Worm (Caenorhabditis elegans) whole organism, early embryonic: ENCODE data around the gene chtb-3.

Experiments
- B0310.2 ChIP-seq: sonication (generic microtip); optimal IDR thresholded peaks from 2 replicates; lab custom pipeline; 2016; ENCODE audit warnings: mild to moderate bottlenecking, missing genetic modification characterization, missing compliant biosample characterization
- F13C5.2 ChIP-seq: sonication (generic microtip); optimal IDR thresholded peaks from 2 replicates; lab custom pipeline; 2017; ENCODE audit warnings: mild to moderate bottlenecking, missing genetic modification characterization, inconsistent platforms, missing compliant biosample characterization
- ama-1 ChIP-seq: fragments of 150-350 bp; optimal IDR thresholded peaks from 2 replicates; lab custom pipeline; 2014
- ceh-13 ChIP-seq: fragments of 200-800 bp; sonication (Bioruptor generic); optimal IDR thresholded peaks from 2 replicates; lab custom pipeline; 2018; ENCODE audit warnings: mild to moderate bottlenecking, missing genetic modification characterization, missing compliant biosample characterization
- ceh-36 ChIP-seq: sonication (generic microtip); optimal IDR thresholded peaks from 2 replicates; lab custom pipeline; 2016; ENCODE audit warnings: missing genetic modification characterization, inconsistent platforms, missing compliant biosample characterization
- ets-7 ChIP-seq: sonication (generic microtip); optimal IDR thresholded peaks from 2 replicates; lab custom pipeline; 2016; ENCODE audit warnings: missing genotype, missing genetic modification characterization, missing compliant biosample characterization
- flt-1 ChIP-seq: fragments of 200-800 bp; sonication (Bioruptor generic); IDR thresholded peaks from 2 replicates; pipeline ENCODE4 v1.3.6; 2022; ENCODE audit warnings: missing genetic modification characterization, missing compliant biosample characterization
- hmbx-1 ChIP-seq: sonication (generic microtip); optimal IDR thresholded peaks from 2 replicates; lab custom pipeline; 2016; ENCODE audit warnings: mild to moderate bottlenecking, missing genetic modification characterization, missing compliant biosample characterization
- hmg-4 ChIP-seq: fragments of 200-800 bp; sonication (Bioruptor generic); optimal IDR thresholded peaks from 2 replicates; lab custom pipeline; 2018; ENCODE audit warnings: mild to moderate bottlenecking, missing genetic modification characterization, missing compliant biosample characterization
- hnd-1 ChIP-seq: sonication (generic microtip); optimal IDR thresholded peaks from 2 replicates; lab custom pipeline; 2016; ENCODE audit warnings: missing genetic modification characterization, missing compliant biosample characterization
- pes-1 ChIP-seq: fragments of 200-800 bp; sonication (Bioruptor generic); IDR thresholded peaks from 2 replicates; pipeline ENCODE4 v1.3.6; 2022; ENCODE audit warnings: missing genetic modification reagents, missing genetic modification characterization, missing compliant biosample characterization
- scrt-1 ChIP-seq: fragments of 200-800 bp; sonication (Bioruptor generic); IDR thresholded peaks from 2 replicates; pipeline ENCODE4 v1.3.6; 2022; ENCODE audit warnings: missing genetic modification characterization, missing compliant biosample characterization
- sea-1 ChIP-seq: fragments of 200-800 bp; sonication (Bioruptor generic); conservative IDR thresholded peaks from 2 replicates; pipeline ENCODE4 v1.3.6; 2022; ENCODE audit warnings: missing genetic modification characterization, missing compliant biosample characterization
- tra-4 ChIP-seq: sonication (generic microtip); optimal IDR thresholded peaks from 2 replicates; lab custom pipeline; 2017; ENCODE audit warnings: missing genetic modification characterization, missing compliant biosample characterization

DNA sequence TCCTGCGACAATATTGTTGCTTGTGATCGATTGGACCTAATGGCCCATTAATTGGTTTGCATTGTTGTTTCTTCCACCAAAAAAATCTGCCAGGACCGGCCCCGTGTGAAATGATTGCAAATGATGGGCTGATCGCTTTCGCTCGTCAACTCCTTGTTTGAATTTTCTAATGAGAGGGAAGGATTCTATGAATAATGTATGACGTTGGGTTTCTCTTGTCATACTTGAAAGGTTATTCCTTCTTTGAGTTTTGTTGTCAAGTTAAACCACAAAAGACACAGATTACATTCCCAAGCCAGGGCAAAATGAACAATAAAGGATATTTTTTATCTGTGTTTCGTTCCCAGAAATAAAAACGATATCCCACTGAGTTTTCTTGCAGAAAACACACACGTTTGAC is 42.7 kb downstream of the chtb-3 start:
- TF ChIP-seq ama-1 (lab: Kevin White, UChicago): no peak
- no peak for TF ChIP-seq F13C5.2 (tag; lab: Kevin White, UChicago)
- TF ChIP-seq ets-7: no peak
- TF ChIP-seq hnd-1 (tag; lab: Kevin White, UChicago): no peak
- TF ChIP-seq scrt-1 (GFP tag; lab: Robert Waterston, UW): no peak
- TF ChIP-seq ceh-13: no peak
- TF ChIP-seq B0310.2 (tag; lab: Kevin White, UChicago): no peak
- no peak for TF ChIP-seq hmg-4 (GFP tag; lab: Kevin White, UChicago)
- TF ChIP-seq hmbx-1 (tag; lab: Kevin White, UChicago): no peak
- no peak for TF ChIP-seq flt-1 (GFP tag; lab: Robert Waterston, UW)
- no peak for TF ChIP-seq sea-1 (GFP tag; lab: Robert Waterston, UW)
- TF ChIP-seq pes-1 (GFP tag; lab: Robert Waterston, UW): no peak
- TF ChIP-seq tra-4 (tag; lab: Kevin White, UChicago): no peak
- TF ChIP-seq ceh-36: no peak
